Worm (Caenorhabditis elegans) whole organism, mixed stage, embryonic: ENCODE measurements around the gene dhrr-1.
"Not testable (repeated sequence)": the region's sequence is repeated elsewhere in the genome, so short reads cannot be mapped to it uniquely, and the experiment has no call there.

Experiments
- M03D4.4 ChIP-seq: sonication (generic microtip); optimal IDR thresholded peaks from 2 replicates; lab custom pipeline; 2017; ENCODE audit warnings: mild to moderate bottlenecking, missing genetic modification characterization, missing compliant biosample characterization
- bed-3 ChIP-seq: fragments of 200-800 bp; sonication (Bioruptor generic); optimal IDR thresholded peaks from 3 replicates; lab custom pipeline; 2018; ENCODE audit warnings: mild to moderate bottlenecking, missing genetic modification characterization, moderate library complexity, missing compliant biosample characterization
- blmp-1 ChIP-seq: fragments of 150-350 bp; optimal IDR thresholded peaks from 2 replicates; lab custom pipeline; 2014; ENCODE audit warnings: missing biosample characterization, missing genetic modification characterization
- ceh-39 ChIP-seq: fragments of 150-350 bp; optimal IDR thresholded peaks from 2 replicates; lab custom pipeline; 2014; ENCODE audit warnings: missing biosample characterization, missing genetic modification characterization
- ceh-43 ChIP-seq: fragments of 200-800 bp; sonication (Bioruptor generic); optimal IDR thresholded peaks from 2 replicates; lab custom pipeline; 2018; ENCODE audit warnings: mild to moderate bottlenecking, missing genetic modification characterization, moderate library complexity, missing compliant biosample characterization
- ceh-83 ChIP-seq: fragments of 200-800 bp; sonication (Bioruptor generic); optimal IDR thresholded peaks from 2 replicates; lab custom pipeline; 2018; ENCODE audit warnings: mild to moderate bottlenecking, missing genetic modification characterization, missing compliant biosample characterization
- ces-1 ChIP-seq: fragments of 150-350 bp; optimal IDR thresholded peaks from 2 replicates; lab custom pipeline; 2014; ENCODE audit warnings: missing biosample characterization, missing genetic modification reagents, missing genetic modification characterization
- cnd-1 ChIP-seq: fragments of 200-800 bp; sonication (Bioruptor generic); optimal IDR thresholded peaks from 2 replicates; lab custom pipeline; 2018; ENCODE audit warnings: mild to moderate bottlenecking, missing genetic modification characterization, missing compliant biosample characterization
- elt-1 ChIP-seq: sonication (generic microtip); optimal IDR thresholded peaks from 2 replicates; lab custom pipeline; 2017; ENCODE audit warnings: missing genetic modification characterization, mild to moderate bottlenecking, missing compliant biosample characterization, antibody characterized with exemption, moderate library complexity, borderline replicate concordance; ENCODE audit not compliant: insufficient read depth
- elt-3 ChIP-seq: fragments of 150-350 bp; optimal IDR thresholded peaks from 2 replicates; lab custom pipeline; 2014; ENCODE audit warnings: missing biosample characterization, missing genetic modification characterization
- flh-1 ChIP-seq: fragments of 200-800 bp; sonication (Bioruptor generic); optimal IDR thresholded peaks from 2 replicates; lab custom pipeline; 2018; ENCODE audit warnings: mild to moderate bottlenecking, missing genetic modification characterization, moderate library complexity, missing compliant biosample characterization
- ham-2 ChIP-seq: fragments of 200-800 bp; sonication (Bioruptor generic); optimal IDR thresholded peaks from 2 replicates; lab custom pipeline; 2018; ENCODE audit warnings: mild to moderate bottlenecking, missing genetic modification characterization, missing compliant biosample characterization
- hlh-1 ChIP-seq: fragments of 150-350 bp; optimal IDR thresholded peaks from 2 replicates; lab custom pipeline; 2014; ENCODE audit warnings: missing biosample characterization, missing genetic modification reagents, missing genetic modification characterization
- lin-13 ChIP-seq: fragments of 150-350 bp; optimal IDR thresholded peaks from 2 replicates; lab custom pipeline; 2014; ENCODE audit warnings: missing biosample characterization, missing genetic modification characterization
- lin-32 ChIP-seq: fragments of 200-800 bp; sonication (Bioruptor generic); optimal IDR thresholded peaks from 2 replicates; lab custom pipeline; 2018; ENCODE audit warnings: mild to moderate bottlenecking, missing genetic modification characterization, missing compliant biosample characterization
- lsy-2 ChIP-seq: fragments of 150-350 bp; optimal IDR thresholded peaks from 2 replicates; lab custom pipeline; 2014; ENCODE audit warnings: missing biosample characterization, missing genetic modification characterization
- mab-5 ChIP-seq: fragments of 150-350 bp; optimal IDR thresholded peaks from 2 replicates; lab custom pipeline; 2014; ENCODE audit warnings: missing biosample characterization, missing genetic modification characterization
- mep-1 ChIP-seq: fragments of 150-350 bp; optimal IDR thresholded peaks from 2 replicates; lab custom pipeline; 2017; ENCODE audit warnings: missing biosample characterization, missing genetic modification reagents, missing genetic modification characterization, inconsistent platforms
- mls-2 ChIP-seq: sonication (generic microtip); optimal IDR thresholded peaks from 2 replicates; lab custom pipeline; 2016; ENCODE audit warnings: mild to moderate bottlenecking, missing genetic modification characterization, moderate library complexity, missing compliant biosample characterization
- nhr-2 ChIP-seq: fragments of 150-350 bp; optimal IDR thresholded peaks from 2 replicates; lab custom pipeline; 2014; ENCODE audit warnings: missing biosample characterization, missing genetic modification characterization
- nhr-237 ChIP-seq: fragments of 150-350 bp; optimal IDR thresholded peaks from 2 replicates; lab custom pipeline; 2014; ENCODE audit warnings: missing biosample characterization, missing genetic modification characterization
- nhr-28 ChIP-seq: fragments of 150-350 bp; optimal IDR thresholded peaks from 2 replicates; lab custom pipeline; 2014; ENCODE audit warnings: missing biosample characterization, missing genetic modification characterization
- nhr-76 ChIP-seq: sonication (generic microtip); optimal IDR thresholded peaks from 2 replicates; lab custom pipeline; 2017; ENCODE audit warnings: missing biosample characterization, missing genetic modification characterization
- pha-4 ChIP-seq: fragments of 150-350 bp; optimal IDR thresholded peaks from 2 replicates; lab custom pipeline; 2018; ENCODE audit warnings: missing biosample characterization, missing genetic modification reagents, missing genetic modification characterization
- sem-2 ChIP-seq: fragments of 200-800 bp; sonication (Bioruptor generic); optimal IDR thresholded peaks from 2 replicates; lab custom pipeline; 2018; ENCODE audit warnings: mild to moderate bottlenecking, missing genetic modification characterization, missing compliant biosample characterization
- sptf-1 ChIP-seq: sonication (generic microtip); optimal IDR thresholded peaks from 2 replicates; lab custom pipeline; 2017; ENCODE audit warnings: mild to moderate bottlenecking, missing genetic modification characterization, moderate library complexity, missing compliant biosample characterization
- tbx-8 ChIP-seq: fragments of 200-800 bp; sonication (Bioruptor generic); optimal IDR thresholded peaks from 2 replicates; lab custom pipeline; 2018; ENCODE audit warnings: mild to moderate bottlenecking, missing genetic modification characterization, moderate library complexity, missing compliant biosample characterization
- unc-120 ChIP-seq: sonication (generic microtip); optimal IDR thresholded peaks from 2 replicates; lab custom pipeline; 2017; ENCODE audit warnings: missing genetic modification characterization, missing compliant biosample characterization; ENCODE audit not compliant: poor library complexity, severe bottlenecking
- unc-39 ChIP-seq: fragments of 150-350 bp; optimal IDR thresholded peaks from 2 replicates; lab custom pipeline; 2014; ENCODE audit warnings: missing biosample characterization, missing genetic modification characterization
- unc-62 ChIP-seq: fragments of 150-350 bp; optimal IDR thresholded peaks from 2 replicates; lab custom pipeline; 2014; ENCODE audit warnings: missing biosample characterization, missing genetic modification reagents, missing genetic modification characterization
- zip-8 ChIP-seq: fragments of 150-350 bp; optimal IDR thresholded peaks from 2 replicates; lab custom pipeline; 2014; ENCODE audit warnings: missing biosample characterization, missing genetic modification characterization
- ztf-11 ChIP-seq: fragments of 150-350 bp; optimal IDR thresholded peaks from 2 replicates; lab custom pipeline; 2014; ENCODE audit warnings: missing biosample characterization, missing genetic modification characterization

Gene dhrr-1

DNA sequence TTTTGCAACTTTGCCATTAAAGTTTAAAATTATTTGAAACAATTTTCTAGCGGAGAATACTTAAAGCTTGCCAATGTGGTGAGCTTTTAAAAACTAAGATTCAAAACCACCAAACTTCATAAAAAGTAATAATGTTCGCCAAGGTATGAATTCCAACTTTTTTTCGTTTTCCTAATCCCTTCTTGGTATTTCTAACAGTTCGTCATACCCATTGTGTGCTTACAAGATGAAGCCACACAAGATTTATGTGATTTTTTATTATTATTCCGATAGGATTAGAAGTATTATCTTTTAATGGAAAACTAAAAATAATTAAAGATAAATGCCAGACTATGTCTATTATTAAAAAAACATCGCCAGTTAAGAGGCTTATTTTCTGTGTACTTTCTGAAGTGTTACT lies 43.6 kb downstream of the dhrr-1 start:
- TF ChIP-seq zip-8 (tag; lab: Kevin White, UChicago) (no peak), unc-120 (tag; lab: Kevin White, UChicago) (no peak), ztf-11 (tag; lab: Kevin White, UChicago) (no peak), tbx-8 (no peak), unc-39 (tag; lab: Kevin White, UChicago) (no peak), nhr-76 (no peak), mep-1 (tag; lab: Kevin White, UChicago) (no peak), lin-13 (tag; lab: Kevin White, UChicago) (no peak), cnd-1 (no peak), ham-2 (GFP tag; lab: Kevin White, UChicago) (no peak), lsy-2 (tag; lab: Kevin White, UChicago) (no peak), unc-62 (GFP tag; lab: Kevin White, UChicago) (no peak), elt-3 (no peak), nhr-237 (tag; lab: Kevin White, UChicago) (no peak), elt-1 (tag; lab: Kevin White, UChicago) (no peak), ceh-39 (tag; lab: Kevin White, UChicago) (no peak), mls-2 (tag; lab: Kevin White, UChicago) (no peak), flh-1 (no peak)

DNA sequence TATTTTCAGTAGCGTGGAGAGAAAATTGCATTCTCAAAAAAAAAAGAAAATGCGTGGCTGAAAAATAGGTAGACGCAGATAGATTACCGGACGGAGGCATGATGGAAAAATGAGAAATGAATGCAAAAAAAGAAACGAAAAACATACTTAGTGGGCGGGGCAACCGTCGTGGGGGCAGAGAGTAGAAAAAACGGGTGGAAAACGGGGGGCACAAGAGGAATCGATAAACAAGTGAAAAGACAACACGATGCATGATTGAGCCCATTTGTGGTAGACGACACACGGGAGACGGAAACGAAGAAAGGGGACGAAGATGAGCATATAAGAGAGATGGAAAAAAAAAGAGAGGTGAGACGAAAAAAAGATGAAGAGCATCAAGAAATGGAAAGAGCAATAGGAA lies 44.1 kb downstream of the dhrr-1 start:
- TF ChIP-seq sptf-1 (tag; lab: Kevin White, UChicago) (no peak), M03D4.4 (tag; lab: Kevin White, UChicago) (no peak), unc-39 (tag; lab: Kevin White, UChicago) (no peak), pha-4 (tag; lab: Kevin White, UChicago) (no peak), hlh-1 (tag; lab: Kevin White, UChicago) (no peak), lin-32 (GFP tag; lab: Kevin White, UChicago) (no peak), unc-120 (tag; lab: Kevin White, UChicago) (no peak)
- TF ChIP-seq, all 35 proteins: peak for 0

DNA sequence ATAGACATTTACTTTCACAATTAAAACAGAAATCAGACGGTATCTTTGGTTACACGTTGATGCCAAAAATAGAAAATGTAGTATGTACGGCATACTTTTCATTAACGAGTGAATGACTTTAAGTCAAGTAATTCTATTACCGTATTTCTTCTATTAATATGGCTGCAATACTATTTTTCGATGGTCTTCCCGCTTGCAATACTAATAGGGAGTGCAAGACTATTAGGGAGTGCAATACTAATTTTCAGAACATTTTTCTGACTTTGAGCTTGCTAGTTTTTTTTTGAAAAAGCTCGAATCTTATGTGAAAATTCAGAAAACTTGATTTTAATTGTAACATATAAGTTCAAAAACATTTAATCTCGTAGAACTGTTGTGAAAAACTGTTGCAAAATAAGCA lies 45.3 kb downstream of the dhrr-1 start, which contains the start of gene R08D7.7:
Gene R08D7.7 (plus strand): TSS at position 301 of the 400 bp plus-strand sequence.
- TF ChIP-seq nhr-2, ztf-11, zip-8 (tag; lab: Kevin White, UChicago): not testable (repeated sequence)

DNA sequence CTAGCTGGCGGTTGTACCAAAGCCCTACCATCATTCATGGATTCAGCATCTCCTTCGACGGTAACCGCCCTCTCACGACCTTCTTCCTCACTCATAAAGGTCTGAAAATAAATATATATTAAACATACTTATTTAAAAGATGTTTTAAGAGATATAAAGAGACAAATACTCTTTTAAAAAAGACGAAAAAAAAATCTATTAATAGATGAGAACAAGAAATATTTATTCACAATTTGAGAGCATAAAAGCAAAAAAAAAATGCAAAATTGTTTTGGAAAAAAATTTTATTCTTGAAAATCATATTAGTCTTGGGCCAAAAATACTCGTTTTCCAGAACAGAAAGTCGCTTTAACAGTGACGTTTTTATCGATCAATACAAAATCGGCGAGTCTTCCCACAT lies 52.2 kb downstream of the dhrr-1 start, which contains the start of gene skat-1:
Gene skat-1 (minus strand): TSS at position 101 of the 400 bp plus-strand sequence.
- TF ChIP-seq lsy-2 (tag; lab: Kevin White, UChicago) (no peak), ceh-83 (GFP tag; lab: Kevin White, UChicago) (no peak)
- TF ChIP-seq, all 35 proteins: peak for 0

DNA sequence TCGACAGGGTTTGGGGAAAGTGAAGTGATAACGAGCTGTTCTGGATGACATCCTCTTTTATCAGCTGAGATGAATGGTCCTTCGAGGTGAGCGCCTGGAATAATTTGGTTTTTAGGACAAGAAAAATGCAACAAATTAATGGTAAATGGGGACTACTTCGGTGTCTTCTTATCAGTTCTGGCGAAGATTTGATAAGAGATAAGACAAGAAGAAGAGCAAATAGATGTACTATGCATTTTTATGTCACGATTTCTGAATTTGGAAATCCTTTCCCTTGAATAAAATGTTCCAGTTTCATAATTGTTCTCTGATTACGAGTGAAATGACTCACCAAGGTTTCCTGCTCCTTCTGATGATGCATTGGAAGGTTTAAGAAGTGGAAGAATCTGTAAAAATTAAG lies 53.4 kb downstream of the dhrr-1 start:
- no peak for TF ChIP-seq mls-2 (tag; lab: Kevin White, UChicago)

DNA sequence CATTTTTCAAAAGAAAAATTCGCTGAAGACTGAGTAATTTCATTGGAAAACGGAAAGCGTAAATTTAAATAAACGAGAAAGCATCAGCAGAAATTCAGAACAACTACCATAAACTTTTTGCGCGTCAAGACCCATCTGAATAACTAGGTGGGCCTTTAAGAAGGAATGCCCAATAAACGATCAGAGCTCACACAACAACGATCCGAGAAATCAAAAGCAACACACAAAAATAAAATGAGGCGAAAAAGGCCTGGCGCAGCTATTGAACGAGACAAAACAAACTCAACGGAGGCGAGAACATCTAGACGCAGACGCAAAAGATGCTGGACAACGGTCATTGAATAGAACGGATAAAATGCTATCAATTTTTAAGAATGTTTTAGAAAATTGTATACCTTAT lies 54.4 kb downstream of the dhrr-1 start:
- TF ChIP-seq bed-3 (GFP tag; lab: Kevin White, UChicago) (no peak), mep-1 (tag; lab: Kevin White, UChicago) (no peak), sptf-1 (tag; lab: Kevin White, UChicago) (no peak)
- TF ChIP-seq, all 35 proteins: peak for 0

DNA sequence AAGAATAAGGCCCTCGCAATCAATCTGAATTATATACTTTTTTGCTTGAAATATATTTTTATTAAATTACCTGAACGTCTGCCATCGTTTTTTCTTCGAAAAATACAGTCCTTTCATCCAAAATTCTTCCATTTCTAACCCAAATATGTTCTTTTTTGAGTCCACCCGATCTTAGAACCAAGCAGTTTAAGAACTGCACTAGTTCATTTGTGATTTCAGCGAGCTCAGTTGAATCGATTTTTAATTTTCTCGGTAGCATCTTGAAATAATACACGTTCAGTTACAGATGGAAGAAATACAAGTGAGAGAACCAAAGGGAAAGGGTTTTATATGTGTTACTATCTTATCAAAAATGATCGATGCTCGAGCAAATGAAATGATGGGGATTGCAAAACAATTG lies 55.1 kb downstream of the dhrr-1 start, which contains the start of gene F59B2.3:
Gene F59B2.3 (minus strand): TSS at position 259 of the 400 bp plus-strand sequence.
- no peak for TF ChIP-seq pha-4 (tag; lab: Kevin White, UChicago)
- no peak for TF ChIP-seq elt-1 (tag; lab: Kevin White, UChicago)
- no peak for TF ChIP-seq flh-1
- TF ChIP-seq lin-13 (tag; lab: Kevin White, UChicago) = no peak
- no peak for TF ChIP-seq ceh-43 (GFP tag; lab: Kevin White, UChicago)
- no peak for TF ChIP-seq nhr-28 (tag; lab: Kevin White, UChicago)
- no peak for TF ChIP-seq sem-2 (GFP tag; lab: Kevin White, UChicago)
- TF ChIP-seq hlh-1 (tag; lab: Kevin White, UChicago) = no peak
- no peak for TF ChIP-seq nhr-2 (tag; lab: Kevin White, UChicago)
- no peak for TF ChIP-seq mab-5 (tag; lab: Kevin White, UChicago)
- no peak for TF ChIP-seq sptf-1 (tag; lab: Kevin White, UChicago)
- no peak for TF ChIP-seq lsy-2 (tag; lab: Kevin White, UChicago)
- TF ChIP-seq cnd-1 = no peak
- TF ChIP-seq ces-1 (GFP tag; lab: Kevin White, UChicago) = no peak
- TF ChIP-seq blmp-1 (tag; lab: Kevin White, UChicago) = no peak
- TF ChIP-seq ceh-83 (GFP tag; lab: Kevin White, UChicago) = no peak
